Worm (Caenorhabditis elegans) whole organism, young adult: ENCODE measurements around the gene T22D1.1.

Experiments
- B0261.1 ChIP-seq: sonication (generic microtip); optimal IDR thresholded peaks from 2 replicates; lab custom pipeline; 2016; ENCODE audit warnings: mild to moderate bottlenecking, missing genetic modification characterization, moderate library complexity, missing compliant biosample characterization
- C06A6.2 ChIP-seq: fragments of 200-800 bp; sonication (Bioruptor generic); conservative IDR thresholded peaks from 2 replicates; pipeline ENCODE4 v1.3.6; 2022; ENCODE audit warnings: missing genetic modification characterization, missing compliant biosample characterization
- F10E7.11 ChIP-seq: sonication (generic microtip); optimal IDR thresholded peaks from 2 replicates; lab custom pipeline; 2017; ENCODE audit warnings: mild to moderate bottlenecking, missing genetic modification characterization, moderate library complexity, missing compliant biosample characterization
- F23B12.7 ChIP-seq: sonication (generic microtip); optimal IDR thresholded peaks from 2 replicates; lab custom pipeline; 2017; ENCODE audit warnings: missing genetic modification characterization, mild to moderate bottlenecking, missing compliant biosample characterization, antibody characterized with exemption, moderate library complexity; ENCODE audit not compliant: insufficient read depth
- F33H1.4 ChIP-seq: fragments of 200-800 bp; sonication (Bioruptor generic); IDR thresholded peaks from 2 replicates; pipeline ENCODE4 v1.3.6; 2022; ENCODE audit warnings: missing genetic modification reagents, missing genetic modification characterization, missing compliant biosample characterization
- F39B2.1 ChIP-seq: fragments of 200-800 bp; sonication (Bioruptor generic); IDR thresholded peaks from 2 replicates; pipeline ENCODE4 v1.3.6; 2022; ENCODE audit warnings: missing genetic modification reagents, missing genetic modification characterization, missing compliant biosample characterization
- F57A8.1 ChIP-seq: fragments of 200-800 bp; sonication (Bioruptor generic); optimal IDR thresholded peaks from 2 replicates; lab custom pipeline; 2018; ENCODE audit warnings: mild to moderate bottlenecking, missing genetic modification characterization, moderate library complexity, missing compliant biosample characterization
- T07F8.4 ChIP-seq: sonication (generic microtip); optimal IDR thresholded peaks from 2 replicates; lab custom pipeline; 2016; ENCODE audit warnings: mild to moderate bottlenecking, missing genetic modification characterization, moderate library complexity, missing compliant biosample characterization
- Y53G8AR.9 ChIP-seq: fragments of 200-800 bp; sonication (Bioruptor generic); conservative IDR thresholded peaks from 2 replicates; pipeline ENCODE4 v1.3.6; 2022; ENCODE audit warnings: missing genetic modification reagents, missing genetic modification characterization, missing compliant biosample characterization
- Y56A3A.18 ChIP-seq: fragments of 200-800 bp; sonication (Bioruptor generic); IDR thresholded peaks from 2 replicates; pipeline ENCODE4 v1.3.6; 2022; ENCODE audit warnings: missing genetic modification reagents, missing genetic modification characterization, missing compliant biosample characterization
- ZK185.1 ChIP-seq: sonication (generic microtip); optimal IDR thresholded peaks from 2 replicates; lab custom pipeline; 2016; ENCODE audit warnings: mild to moderate bottlenecking, missing genetic modification characterization, missing compliant biosample characterization; ENCODE audit not compliant: poor library complexity, severe bottlenecking
- aptf-3 ChIP-seq: fragments of 200-800 bp; sonication (Bioruptor generic); IDR thresholded peaks from 2 replicates; pipeline ENCODE4 v1.3.6; 2022; ENCODE audit warnings: missing genetic modification characterization, missing compliant biosample characterization
- atf-7 ChIP-seq: sonication (generic microtip); optimal IDR thresholded peaks from 2 replicates; lab custom pipeline; 2017; ENCODE audit warnings: mild to moderate bottlenecking, missing genetic modification characterization, missing compliant biosample characterization
- athp-1 ChIP-seq: sonication (generic microtip); optimal IDR thresholded peaks from 2 replicates; lab custom pipeline; 2017; ENCODE audit warnings: mild to moderate bottlenecking, missing genetic modification characterization, missing compliant biosample characterization
- attf-5 ChIP-seq: fragments of 200-800 bp; sonication (Bioruptor generic); optimal IDR thresholded peaks from 2 replicates; lab custom pipeline; 2018; ENCODE audit warnings: mild to moderate bottlenecking, missing genetic modification characterization, missing compliant biosample characterization
- bed-1 ChIP-seq: fragments of 200-800 bp; sonication (Bioruptor generic); IDR thresholded peaks from 2 replicates; pipeline ENCODE4 v1.3.6; 2022; ENCODE audit warnings: missing genetic modification reagents, missing genetic modification characterization, missing compliant biosample characterization
- ccch-3 ChIP-seq: fragments of 200-800 bp; sonication (Bioruptor generic); optimal IDR thresholded peaks from 2 replicates; lab custom pipeline; 2018; ENCODE audit warnings: mild to moderate bottlenecking, missing genetic modification characterization, missing compliant biosample characterization
- cebp-1 ChIP-seq, 2 experiments: fragments of 200-800 bp in 1 of 2; sonication (Bioruptor generic) in 1 of 2; sonication (generic microtip) in 1 of 2; IDR thresholded peaks in 1 of 2; optimal IDR thresholded peaks in 1 of 2; 2 replicates each; pipeline versions ENCODE4 v1.3.6 to Lab custom; 2017 to 2022; ENCODE audit warnings: missing compliant biosample characterization in 2 of 2, missing genetic modification characterization in 2 of 2, mild to moderate bottlenecking in 1 of 2, missing genetic modification reagents in 1 of 2, moderate library complexity in 1 of 2
- cebp-2 ChIP-seq: fragments of 200-800 bp; sonication (Bioruptor generic); IDR thresholded peaks from 2 replicates; pipeline ENCODE4 v1.3.6; 2022; ENCODE audit warnings: missing genetic modification characterization, missing compliant biosample characterization
- ceh-40 ChIP-seq: fragments of 200-800 bp; sonication (Bioruptor generic); IDR thresholded peaks from 2 replicates; pipeline ENCODE4 v1.3.6; 2022; ENCODE audit warnings: missing genetic modification characterization, missing compliant biosample characterization
- chd-7 ChIP-seq: sonication (generic microtip); optimal IDR thresholded peaks from 2 replicates; lab custom pipeline; 2016; ENCODE audit warnings: mild to moderate bottlenecking, missing genetic modification characterization, moderate library complexity, missing compliant biosample characterization
- egl-18 ChIP-seq: fragments of 200-800 bp; sonication (Bioruptor generic); IDR thresholded peaks from 2 replicates; pipeline ENCODE4 v1.3.6; 2022; ENCODE audit warnings: missing genetic modification reagents, missing genetic modification characterization, missing compliant biosample characterization
- hlh-12 ChIP-seq: sonication (generic microtip); optimal IDR thresholded peaks from 2 replicates; lab custom pipeline; 2016; ENCODE audit warnings: missing genetic modification characterization, missing compliant biosample characterization
- hmg-1.2 ChIP-seq: fragments of 200-800 bp; sonication (Bioruptor generic); IDR thresholded peaks from 2 replicates; pipeline ENCODE4 v1.3.6; 2022; ENCODE audit warnings: missing genetic modification reagents, missing genetic modification characterization, missing compliant biosample characterization
- hsf-1 ChIP-seq: fragments of 200-800 bp; sonication (Bioruptor generic); IDR thresholded peaks from 2 replicates; pipeline ENCODE4 v1.3.6; 2022; ENCODE audit warnings: missing genetic modification reagents, missing genetic modification characterization, missing compliant biosample characterization
- lag-1 ChIP-seq: fragments of 200-800 bp; sonication (Bioruptor generic); IDR thresholded peaks from 2 replicates; pipeline ENCODE4 v1.3.6; 2022; ENCODE audit warnings: missing genetic modification reagents, missing genetic modification characterization, missing compliant biosample characterization
- lin-40 ChIP-seq: sonication (generic microtip); optimal IDR thresholded peaks from 2 replicates; lab custom pipeline; 2016; ENCODE audit warnings: missing genetic modification characterization, mild to moderate bottlenecking, missing compliant biosample characterization, missing genotype, missing genetic modification reagents
- lir-1 ChIP-seq: fragments of 200-800 bp; sonication (Bioruptor generic); conservative IDR thresholded peaks from 2 replicates; pipeline ENCODE4 v1.3.6; 2022; ENCODE audit warnings: missing genetic modification reagents, missing genetic modification characterization, missing compliant biosample characterization
- lsy-27 ChIP-seq: sonication (generic microtip); optimal IDR thresholded peaks from 2 replicates; lab custom pipeline; 2017; ENCODE audit warnings: missing genetic modification characterization, mild to moderate bottlenecking, missing compliant biosample characterization, antibody characterized with exemption, missing genotype, borderline replicate concordance; ENCODE audit not compliant: insufficient read depth
- madf-10 ChIP-seq: sonication (generic microtip); optimal IDR thresholded peaks from 2 replicates; lab custom pipeline; 2016; ENCODE audit warnings: mild to moderate bottlenecking, missing genetic modification characterization, missing compliant biosample characterization
- madf-3 ChIP-seq: fragments of 200-800 bp; sonication (Bioruptor generic); IDR thresholded peaks from 2 replicates; pipeline ENCODE4 v1.3.6; 2022; ENCODE audit warnings: missing genetic modification reagents, missing genetic modification characterization, missing compliant biosample characterization
- madf-6 ChIP-seq: fragments of 200-800 bp; sonication (Bioruptor generic); IDR thresholded peaks from 2 replicates; pipeline ENCODE4 v1.3.6; 2022; ENCODE audit warnings: missing genetic modification reagents, missing genetic modification characterization, missing compliant biosample characterization
- madf-8 ChIP-seq: fragments of 200-800 bp; sonication (Bioruptor generic); conservative IDR thresholded peaks from 2 replicates; pipeline ENCODE4 v1.3.6; 2022; ENCODE audit warnings: missing genetic modification reagents, missing genetic modification characterization, missing compliant biosample characterization
- mes-4 ChIP-seq: sonication (generic microtip); optimal IDR thresholded peaks from 2 replicates; lab custom pipeline; 2016; ENCODE audit warnings: missing genotype, missing genetic modification characterization, missing compliant biosample characterization
- nfya-2 ChIP-seq: fragments of 200-800 bp; sonication (Bioruptor generic); IDR thresholded peaks from 2 replicates; pipeline ENCODE4 v1.3.6; 2022; ENCODE audit warnings: missing genetic modification reagents, missing genetic modification characterization, missing compliant biosample characterization
- nhr-179 ChIP-seq: sonication (generic microtip); optimal IDR thresholded peaks from 2 replicates; lab custom pipeline; 2016; ENCODE audit warnings: mild to moderate bottlenecking, missing genetic modification characterization, missing compliant biosample characterization
- nhr-27 ChIP-seq: fragments of 200-800 bp; sonication (Bioruptor generic); optimal IDR thresholded peaks from 2 replicates; lab custom pipeline; 2018; ENCODE audit warnings: mild to moderate bottlenecking, missing genetic modification characterization, moderate library complexity, missing compliant biosample characterization
- nhr-80 ChIP-seq: sonication (generic microtip); optimal IDR thresholded peaks from 2 replicates; lab custom pipeline; 2016; ENCODE audit warnings: missing genetic modification characterization, missing compliant biosample characterization
- nhr-90 ChIP-seq: sonication (generic microtip); optimal IDR thresholded peaks from 2 replicates; lab custom pipeline; 2016; ENCODE audit warnings: missing genotype, mild to moderate bottlenecking, missing genetic modification characterization, missing compliant biosample characterization
- rec-8 ChIP-seq, 2 experiments: sonication (generic microtip); optimal IDR thresholded peaks; 2 replicates each; lab custom pipeline; 2016; ENCODE audit warnings: mild to moderate bottlenecking in 2 of 2, missing genetic modification characterization in 2 of 2, missing genetic modification reagents in 2 of 2, missing genotype in 2 of 2, missing biosample characterization in 1 of 2, missing compliant biosample characterization in 1 of 2, moderate library complexity in 1 of 2
- snpc-3.4 ChIP-seq: sonication (generic microtip); optimal IDR thresholded peaks from 2 replicates; lab custom pipeline; 2017; ENCODE audit warnings: missing genetic modification characterization, mild to moderate bottlenecking, missing compliant biosample characterization, antibody characterized with exemption, moderate library complexity, missing genotype, missing genetic modification reagents
- tbx-9 ChIP-seq: sonication (generic microtip); optimal IDR thresholded peaks from 2 replicates; lab custom pipeline; 2016; ENCODE audit warnings: borderline replicate concordance, missing genetic modification characterization, inconsistent platforms, missing compliant biosample characterization
- unc-130 ChIP-seq: sonication (generic microtip); optimal IDR thresholded peaks from 2 replicates; lab custom pipeline; 2016; ENCODE audit warnings: missing genetic modification reagents, missing genetic modification characterization, missing compliant biosample characterization
- zfh-2 ChIP-seq: fragments of 200-800 bp; sonication (Bioruptor generic); conservative IDR thresholded peaks from 2 replicates; pipeline ENCODE4 v1.3.6; 2022; ENCODE audit warnings: missing genetic modification reagents, missing genetic modification characterization, missing compliant biosample characterization
- ztf-18 ChIP-seq: sonication (generic microtip); optimal IDR thresholded peaks from 2 replicates; lab custom pipeline; 2016; ENCODE audit warnings: missing genotype, mild to moderate bottlenecking, missing genetic modification characterization, missing compliant biosample characterization
- ztf-25 ChIP-seq: fragments of 200-800 bp; sonication (Bioruptor generic); IDR thresholded peaks from 2 replicates; pipeline ENCODE4 v1.3.6; 2022; ENCODE audit warnings: missing genetic modification reagents, missing genetic modification characterization, missing compliant biosample characterization
- ztf-26 ChIP-seq: sonication (generic microtip); optimal IDR thresholded peaks from 2 replicates; lab custom pipeline; 2017; ENCODE audit warnings: missing genetic modification characterization, missing compliant biosample characterization
- ztf-28 ChIP-seq: fragments of 200-800 bp; sonication (Bioruptor generic); IDR thresholded peaks from 2 replicates; pipeline ENCODE4 v1.3.6; 2022; ENCODE audit warnings: missing genetic modification reagents, missing genetic modification characterization, missing compliant biosample characterization
- ztf-6 ChIP-seq: fragments of 200-800 bp; sonication (Bioruptor generic); IDR thresholded peaks from 2 replicates; pipeline ENCODE4 v1.3.6; 2022; ENCODE audit warnings: missing genetic modification reagents, missing genetic modification characterization, missing compliant biosample characterization

T22D1.1 gene

DNA sequence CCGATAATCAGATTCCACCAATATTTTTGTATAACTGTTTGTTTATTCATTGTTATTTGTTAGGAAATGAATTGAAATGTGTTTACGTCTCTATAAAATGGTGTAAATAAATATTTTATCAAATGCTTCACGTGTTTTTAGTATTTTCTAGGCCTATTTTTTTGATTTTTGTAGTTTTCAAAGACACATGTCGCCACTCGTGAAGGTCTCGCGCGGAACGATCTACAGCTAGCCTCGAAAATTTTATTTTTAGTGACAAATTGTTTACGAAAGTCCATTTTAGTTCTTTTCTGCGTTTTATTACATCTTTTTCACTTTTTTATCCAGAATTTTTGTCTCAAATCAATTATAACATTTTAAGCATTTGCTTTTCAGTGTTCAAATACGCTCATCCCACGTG, 19.6 kb upstream of the T22D1.1 start, which contains the start of gene T22D1.5 (continued):
- TF ChIP-seq madf-8 (peak; percentile 95), ceh-40 (GFP tag; lab: Robert Waterston, UW) (no peak), nhr-80 (tag; lab: Kevin White, UChicago) (no peak), ztf-25 (no peak), F57A8.1 (GFP tag; lab: Kevin White, UChicago) (no peak), lsy-27 (no peak), ccch-3 (GFP tag; lab: Kevin White, UChicago) (no peak), mes-4 (tag; lab: Kevin White, UChicago) (no peak), lin-40 (tag; lab: Kevin White, UChicago) (no peak), chd-7 (no peak), snpc-3.4 (peak; percentile 82), Y53G8AR.9 (GFP tag; lab: Robert Waterston, UW) (no peak), ztf-26 (tag; lab: Kevin White, UChicago) (no peak), rec-8 (tag; optimal IDR thresholded peaks at IDR 0.05; lab: Kevin White, UChicago) (no peak), lir-1 (GFP tag; lab: Robert Waterston, UW) (no peak), hsf-1 (GFP tag; lab: Robert Waterston, UW) (no peak), ztf-6 (GFP tag; lab: Robert Waterston, UW) (no peak), C06A6.2 (GFP tag; lab: Robert Waterston, UW) (no peak), tbx-9 (tag; lab: Kevin White, UChicago) (no peak), athp-1 (tag; lab: Kevin White, UChicago) (no peak), nfya-2 (GFP tag; lab: Robert Waterston, UW) (no peak), F10E7.11 (tag; lab: Kevin White, UChicago) (no peak), attf-5 (GFP tag; lab: Kevin White, UChicago) (no peak), ZK185.1 (tag; lab: Kevin White, UChicago) (no peak), F23B12.7 (tag; lab: Kevin White, UChicago) (no peak), unc-130 (GFP tag; lab: Kevin White, UChicago) (no peak), madf-6 (GFP tag; lab: Robert Waterston, UW) (peak; percentile 97), egl-18 (no peak), nhr-90 (tag; lab: Kevin White, UChicago) (no peak), bed-1 (GFP tag; lab: Robert Waterston, UW) (no peak), F33H1.4 (GFP tag; lab: Robert Waterston, UW) (peak; percentile 93), madf-10 (tag; lab: Kevin White, UChicago) (no peak), madf-3 (no peak), cebp-2 (GFP tag; lab: Robert Waterston, UW) (no peak), nhr-27 (tag; lab: Kevin White, UChicago) (no peak), F39B2.1 (GFP tag; lab: Robert Waterston, UW) (no peak)

DNA sequence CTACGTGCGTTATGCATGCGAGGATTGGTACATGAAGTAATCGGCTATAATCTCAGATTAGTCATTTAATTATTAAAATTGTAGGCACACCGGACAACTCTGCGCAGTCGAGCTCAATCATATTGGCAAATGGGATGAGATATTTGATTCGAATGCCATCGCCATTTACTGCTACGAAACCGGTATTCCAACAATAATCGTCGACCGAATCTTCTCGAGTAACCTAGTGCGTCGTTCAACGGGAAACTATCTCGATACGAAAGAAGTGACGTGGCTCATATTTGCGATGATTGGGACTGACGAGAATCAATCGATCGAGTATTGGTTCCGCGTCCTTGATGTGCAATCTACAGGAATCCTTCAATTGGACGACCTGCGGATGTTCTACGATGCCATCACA, 18.6 kb upstream of the T22D1.1 start:
- TF ChIP-seq cebp-1 (GFP tag; IDR thresholded peaks at IDR 0.05; lab: Robert Waterston, UW) (no peak), cebp-1 (tag; optimal IDR thresholded peaks at IDR 0.05; lab: Kevin White, UChicago) (no peak), aptf-3 (no peak), hlh-12 (no peak), ztf-28 (GFP tag; lab: Robert Waterston, UW) (no peak), ztf-18 (tag; lab: Kevin White, UChicago) (no peak), Y56A3A.18 (GFP tag; lab: Robert Waterston, UW) (no peak), cebp-2 (GFP tag; lab: Robert Waterston, UW) (no peak), T07F8.4 (tag; lab: Kevin White, UChicago) (no peak), lag-1 (GFP tag; lab: Robert Waterston, UW) (no peak), atf-7 (tag; lab: Kevin White, UChicago) (no peak), hmg-1.2 (GFP tag; lab: Robert Waterston, UW) (no peak), nhr-179 (tag; lab: Kevin White, UChicago) (no peak), madf-8 (no peak), zfh-2 (GFP tag; lab: Robert Waterston, UW) (no peak), B0261.1 (tag; lab: Kevin White, UChicago) (no peak), ccch-3 (GFP tag; lab: Kevin White, UChicago) (no peak)
